Fruit fly (Drosophila melanogaster): Measurements from ENCODE around the gene Tie.

Gene Tie

dm6 chr3L:4543034-4543806 is 11.3 kb upstream of the Tie start:
- peak; percentile 56 for TF ChIP-seq HLH106 (tag; optimal IDR thresholded peaks at IDR 0.05)
- TF ChIP-seq dl (GFP tag; optimal IDR thresholded peaks at IDR 0.05; ENCODE audit: insufficient read depth in 1 of 2, partially characterized antibody in 2 of 2) = no peak
- peak; percentile 24 for TF ChIP-seq CG9705 (GFP tag; optimal IDR thresholded peaks at IDR 0.05)
- no peak for TF ChIP-seq dmrt93B (GFP tag; optimal IDR thresholded peaks at IDR 0.05)
- TF ChIP-seq pan (optimal IDR thresholded peaks at IDR 0.05) = no peak
- TF ChIP-seq Jra (GFP tag; optimal IDR thresholded peaks at IDR 0.05) = peak; percentile 34
- TF ChIP-seq Abd-B (GFP tag; optimal IDR thresholded peaks at IDR 0.05) = no peak
- TF ChIP-seq sv (GFP tag; optimal IDR thresholded peaks at IDR 0.05) = peak; percentile 22
- TF ChIP-seq lola (GFP tag; optimal IDR thresholded peaks at IDR 0.05) = no peak
- TF ChIP-seq tai (GFP tag; optimal IDR thresholded peaks at IDR 0.05) = no peak
- peak; percentile 49 for TF ChIP-seq CrebA (GFP tag; optimal IDR thresholded peaks at IDR 0.05; ENCODE audit: borderline replicate concordance)
- TF ChIP-seq Mio (GFP tag; optimal IDR thresholded peaks at IDR 0.05) = no peak
- TF ChIP-seq rgr (GFP tag; optimal IDR thresholded peaks at IDR 0.05) = peak; percentile 77
- TF ChIP-seq sage (GFP tag; optimal IDR thresholded peaks at IDR 0.05) = peak; percentile 27
- TF ChIP-seq fru (GFP tag; optimal IDR thresholded peaks at IDR 0.05) = peak; percentile 78
- TF ChIP-seq Vsx2 (GFP tag; optimal IDR thresholded peaks at IDR 0.05; ENCODE audit: partially characterized antibody) = no peak
- TF ChIP-seq Hr78 (GFP tag; optimal IDR thresholded peaks at IDR 0.05) = no peak
- TF ChIP-seq Myc (optimal IDR thresholded peaks at IDR 0.05) = no peak
- TF ChIP-seq brk (GFP tag; optimal IDR thresholded peaks at IDR 0.05) = no peak
- TF ChIP-seq CG32264 (GFP tag; optimal IDR thresholded peaks at IDR 0.05) = peak; percentile 31
- no peak for TF ChIP-seq Dfd (GFP tag; optimal IDR thresholded peaks at IDR 0.05)
- TF ChIP-seq woc (GFP tag; optimal IDR thresholded peaks at IDR 0.05) = peak; percentile 88
- TF ChIP-seq br (GFP tag; optimal IDR thresholded peaks at IDR 0.05) = peak; percentile 76
- peak; percentile 80 for TF ChIP-seq OdsH (GFP tag; optimal IDR thresholded peaks at IDR 0.05)
- TF ChIP-seq psq (GFP tag; optimal IDR thresholded peaks at IDR 0.05) = peak; percentile 67
- TF ChIP-seq foxo (GFP tag; optimal IDR thresholded peaks at IDR 0.05) = peak in 1 of 2 experiments; percentile 87
- TF ChIP-seq Dif (GFP tag; optimal IDR thresholded peaks at IDR 0.05; ENCODE audit: partially characterized antibody) = no peak
- TF ChIP-seq ey (GFP tag; optimal IDR thresholded peaks at IDR 0.05) = peak; percentile 65
- peak; percentile 79 for TF ChIP-seq h (GFP tag; optimal IDR thresholded peaks at IDR 0.05)
- no peak for TF ChIP-seq GATAd (GFP tag; optimal IDR thresholded peaks at IDR 0.05)
- no peak for TF ChIP-seq dsf (GFP tag; optimal IDR thresholded peaks at IDR 0.05; ENCODE audit: borderline replicate concordance)
- TF ChIP-seq Sp1 (GFP tag; optimal IDR thresholded peaks at IDR 0.05) = peak; percentile 41
- TF ChIP-seq N (GFP tag; optimal IDR thresholded peaks at IDR 0.05) = no peak
- no peak for TF ChIP-seq Rel (GFP tag; optimal IDR thresholded peaks at IDR 0.05)
- peak; percentile 3 for TF ChIP-seq Rel (tag; optimal IDR thresholded peaks at IDR 0.05)
- no peak for TF ChIP-seq usp (GFP tag; optimal IDR thresholded peaks at IDR 0.05)
- peak; percentile 75 for TF ChIP-seq Hnf4 (GFP tag; optimal IDR thresholded peaks at IDR 0.05)
- TF ChIP-seq jim (GFP tag; optimal IDR thresholded peaks at IDR 0.05) = no peak
- TF ChIP-seq Hr83 (GFP tag; optimal IDR thresholded peaks at IDR 0.05; ENCODE audit: poor library complexity, severe bottlenecking) = peak; percentile 72

- TF ChIP-seq brk (GFP tag; optimal IDR thresholded peaks at IDR 0.05) = no peak
- no peak for TF ChIP-seq woc (GFP tag; optimal IDR thresholded peaks at IDR 0.05)
- no peak for TF ChIP-seq N (GFP tag; optimal IDR thresholded peaks at IDR 0.05)
- TF ChIP-seq rgr (GFP tag; optimal IDR thresholded peaks at IDR 0.05) = no peak
- TF ChIP-seq Dif (GFP tag; optimal IDR thresholded peaks at IDR 0.05; ENCODE audit: partially characterized antibody) = no peak
- TF ChIP-seq fru (GFP tag; optimal IDR thresholded peaks at IDR 0.05) = no peak
Measured at dm6 chr3L:4542530-4542929, 10.6 kb upstream of the Tie start.

Data from whole organism, wandering third instar larva.